Worm (Caenorhabditis elegans) whole organism, L4 larva: ENCODE results near the gene F44B9.10.

ENCODE experiments used
- aha-1 ChIP-seq: fragments of 150-350 bp; peaks from one replicate; lab custom pipeline; 2014; ENCODE audit warnings: missing biosample characterization, missing genetic modification characterization
- duxl-1 ChIP-seq: sonication (generic microtip); optimal IDR thresholded peaks from 2 replicates; lab custom pipeline; 2016; ENCODE audit warnings: mild to moderate bottlenecking, missing genetic modification characterization, moderate library complexity, missing compliant biosample characterization; ENCODE audit not compliant: poor library complexity
- hmg-1.1 ChIP-seq: fragments of 200-800 bp; sonication (Bioruptor generic); IDR thresholded peaks from 2 replicates; pipeline ENCODE4 v1.3.6; 2022; ENCODE audit warnings: missing genetic modification reagents, missing genetic modification characterization, missing compliant biosample characterization
- lin-1 ChIP-seq: fragments of 200-800 bp; sonication (Bioruptor generic); IDR thresholded peaks from 2 replicates; pipeline ENCODE4 v1.3.6; 2022; ENCODE audit warnings: missing genetic modification reagents, missing genetic modification characterization, missing compliant biosample characterization
- nhr-237 ChIP-seq: sonication (generic microtip); optimal IDR thresholded peaks from 2 replicates; lab custom pipeline; 2017; ENCODE audit warnings: missing biosample characterization, missing genetic modification characterization
- php-3 ChIP-seq: fragments of 200-800 bp; sonication (Bioruptor generic); IDR thresholded peaks from 2 replicates; pipeline ENCODE4 v1.3.6; 2022; ENCODE audit warnings: missing genetic modification reagents, missing genetic modification characterization, missing compliant biosample characterization
- pqm-1 ChIP-seq: sonication (generic microtip); optimal IDR thresholded peaks from 2 replicates; lab custom pipeline; 2017; ENCODE audit warnings: missing biosample characterization, missing genetic modification characterization
- unc-39 ChIP-seq: sonication (generic microtip); optimal IDR thresholded peaks from 2 replicates; lab custom pipeline; 2017; ENCODE audit warnings: missing biosample characterization, missing genetic modification characterization

DNA sequence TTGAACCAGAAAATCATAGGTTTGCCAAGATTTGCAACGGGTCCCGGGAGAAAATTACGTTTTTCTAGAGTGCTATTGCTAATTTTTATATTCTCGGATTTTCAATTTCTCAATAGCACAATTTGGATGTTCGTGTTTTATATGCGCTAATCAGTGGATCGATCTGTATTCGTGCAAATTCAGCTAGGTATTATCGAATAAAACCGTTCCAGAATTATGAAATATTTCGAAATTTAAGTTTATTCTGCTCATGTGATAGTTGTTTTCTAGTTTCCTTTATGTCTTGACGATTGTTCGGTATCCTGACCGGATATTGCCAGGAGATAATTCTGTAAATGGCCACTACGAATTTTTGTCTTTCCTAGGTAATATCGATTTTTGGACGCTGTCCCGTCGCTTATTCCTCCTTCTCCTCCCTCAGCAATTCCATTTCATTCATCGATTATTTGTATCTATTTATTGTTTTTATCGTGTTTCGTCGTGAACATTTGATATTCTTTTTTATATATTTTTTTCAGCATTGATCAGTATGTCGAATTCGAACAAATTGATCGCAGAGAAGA is 23.1 kb downstream of the F44B9.10 start, which contains the start of gene cit-1.2:
- TF ChIP-seq unc-39 (no peak), pqm-1 (tag; lab: Kevin White, UChicago) (no peak), nhr-237 (tag; lab: Kevin White, UChicago) (no peak), php-3 (GFP tag; lab: Robert Waterston, UW) (no peak), aha-1 (tag; lab: Kevin White, UChicago) (no peak), lin-1 (no peak), hmg-1.1 (GFP tag; lab: Robert Waterston, UW) (no peak), duxl-1 (tag; lab: Kevin White, UChicago) (no peak)
